Worm (Caenorhabditis elegans): ENCODE measurements around the gene F25B3.4.

DNA sequence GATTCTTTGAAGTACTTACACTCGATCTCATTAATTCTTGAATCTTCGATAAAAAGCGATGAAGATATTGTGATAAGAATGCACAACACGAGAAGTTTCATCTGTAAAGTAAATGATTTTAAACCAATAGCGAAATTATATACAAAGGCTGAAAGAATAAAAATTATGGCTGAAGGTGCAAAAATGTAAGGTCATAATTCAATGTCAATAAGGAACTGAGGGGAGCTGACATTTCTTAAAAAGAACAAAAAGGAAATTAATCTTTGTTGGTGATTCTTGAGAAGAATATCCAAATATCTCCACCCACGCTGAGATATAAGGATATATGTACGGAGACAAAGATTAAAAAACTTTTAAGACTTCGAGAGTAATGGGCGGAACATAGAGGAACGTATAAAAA, 44.5 kb downstream of the F25B3.4 start, which contains the start of gene C50F4.9:
- no peak for TF ChIP-seq elt-1 (tag; optimal IDR thresholded peaks at IDR 0.05)
- no peak for TF ChIP-seq tbx-2 (tag; optimal IDR thresholded peaks at IDR 0.05)
- no peak for TF ChIP-seq sea-2 (GFP tag; optimal IDR thresholded peaks at IDR 0.05)
- no peak for TF ChIP-seq nhr-11 (tag; optimal IDR thresholded peaks at IDR 0.05)
- TF ChIP-seq fkh-10 (GFP tag; optimal IDR thresholded peaks at IDR 0.05) = no peak
- no peak for TF ChIP-seq elt-3 (tag; optimal IDR thresholded peaks at IDR 0.05)
- TF ChIP-seq fos-1 (tag; optimal IDR thresholded peaks at IDR 0.05) = no peak
- TF ChIP-seq unc-62 (GFP tag; optimal IDR thresholded peaks at IDR 0.05) = no peak
- no peak for TF ChIP-seq unc-39 (tag; optimal IDR thresholded peaks at IDR 0.05)
- no peak for TF ChIP-seq nhr-77 (tag; optimal IDR thresholded peaks at IDR 0.05)
- no peak for TF ChIP-seq aly-2 (tag; optimal IDR thresholded peaks at IDR 0.05)
